Worm (Caenorhabditis elegans): ENCODE data around the gene C16C10.2.

- TF ChIP-seq T22C8.4 (GFP tag; IDR thresholded peaks at IDR 0.05), result no peak
- TF ChIP-seq ztf-23 (GFP tag; IDR thresholded peaks at IDR 0.05), result no peak
- no peak for TF ChIP-seq cog-1 (tag; optimal IDR thresholded peaks at IDR 0.05)
Measured at ce11 chrIII:4187845-4188244, 9.4 kb upstream of the C16C10.2 start, which contains the start of gene R74.2.

All from whole organism, midembryonic.